Fruit fly (Drosophila melanogaster): ENCODE data around the gene Karl.

Karl gene

DNA sequence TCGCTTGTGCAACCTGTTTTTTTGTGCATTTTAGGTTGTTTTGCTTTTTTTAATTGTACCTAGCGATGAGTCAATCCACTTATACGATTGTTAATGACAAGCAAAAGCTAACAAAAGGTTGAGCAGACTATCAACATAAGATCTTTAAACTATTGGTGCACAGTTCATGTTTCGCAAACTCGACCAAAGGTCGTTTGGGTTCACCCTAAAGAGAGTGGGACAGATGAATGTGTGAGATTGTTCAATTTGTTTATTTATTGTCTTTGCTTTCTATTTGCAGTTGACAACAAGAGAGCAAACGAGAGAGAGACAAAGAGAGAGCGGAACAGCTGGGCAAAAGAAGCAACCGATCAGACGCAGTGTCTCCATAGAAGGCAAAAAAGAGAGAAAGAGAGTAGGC lies 35.8 kb downstream of the Karl start (continued):
- TF ChIP-seq fd64A (GFP tag; optimal IDR thresholded peaks at IDR 0.05) (peak; percentile 77), CG33557 (GFP tag; optimal IDR thresholded peaks at IDR 0.05) (peak; percentile 33), CG9215 (GFP tag; IDR thresholded peaks at IDR 0.05) (no peak), CG33213 (GFP tag; optimal IDR thresholded peaks at IDR 0.05) (peak; percentile 10), CG10654 (GFP tag; optimal IDR thresholded peaks at IDR 0.05) (peak; percentile 8), CG6689 (GFP tag; IDR thresholded peaks at IDR 0.05) (0 out of 2 replicates have a peak, but pooled peaks have one; percentile 21), tap (tag; optimal IDR thresholded peaks at IDR 0.05) (peak; percentile 41), Trl (optimal IDR thresholded peaks at IDR 0.05) (peak; percentile 51 to 74), Trl (GFP tag; optimal IDR thresholded peaks at IDR 0.05) (peak; percentile 4), Six4 (GFP tag; optimal IDR thresholded peaks at IDR 0.05) (peak; percentile 10), CG11456 (GFP tag; IDR thresholded peaks at IDR 0.05) (no peak), lov (optimal IDR thresholded peaks at IDR 0.05) (no peak), lov (GFP tag; IDR thresholded peaks at IDR 0.05) (no peak), Hr78 (GFP tag; optimal IDR thresholded peaks at IDR 0.05) (peak in 1 of 2 experiments; percentile 69), Hr3 (GFP tag; optimal IDR thresholded peaks at IDR 0.05) (no peak), CG11695 (GFP tag; IDR thresholded peaks at IDR 0.05) (0 out of 3 replicates have a peak, but pooled peaks have one; percentile 22), ranshi (GFP tag; IDR thresholded peaks at IDR 0.05) (peak; percentile 6; the same call in 1 of the 2 replicates), gsb-n (tag; optimal IDR thresholded peaks at IDR 0.05) (no peak), Mrtf (GFP tag; IDR thresholded peaks at IDR 0.05) (no peak), CG2875 (GFP tag; optimal IDR thresholded peaks at IDR 0.05) (peak; percentile 61), CG4730 (GFP tag; IDR thresholded peaks at IDR 0.05) (no peak), kah (GFP tag; optimal IDR thresholded peaks at IDR 0.05) (peak; percentile 24), MTF-1 (GFP tag; optimal IDR thresholded peaks at IDR 0.05; ENCODE audit: borderline replicate concordance) (peak; percentile 60), NC2β (GFP tag; optimal IDR thresholded peaks at IDR 0.05) (peak; percentile 43), nau (GFP tag; optimal IDR thresholded peaks at IDR 0.05) (no peak), CG6254 (GFP tag; optimal IDR thresholded peaks at IDR 0.05) (peak; percentile 51), CG34376 (GFP tag; optimal IDR thresholded peaks at IDR 0.05) (peak; percentile 4), Med (GFP tag) (peak; percentile 88), Spps (tag; optimal IDR thresholded peaks at IDR 0.05) (peak; percentile 27), Awh (GFP tag; IDR thresholded peaks at IDR 0.05) (0 out of 2 replicates have a peak, but pooled peaks have one; percentile 50), CG8924 (tag; optimal IDR thresholded peaks at IDR 0.05) (peak; percentile 15), CG3163 (GFP tag; optimal IDR thresholded peaks at IDR 0.05) (peak; percentile 34), CG2202 (tag; optimal IDR thresholded peaks at IDR 0.05) (peak; percentile 8), caup (GFP tag; optimal IDR thresholded peaks at IDR 0.05; ENCODE audit: severe bottlenecking) (no peak), CG12299 (tag; optimal IDR thresholded peaks at IDR 0.05) (no peak), CG13424 (tag; optimal IDR thresholded peaks at IDR 0.05) (peak; percentile 29), pum (GFP tag; optimal IDR thresholded peaks at IDR 0.05) (no peak), chif (GFP tag; optimal IDR thresholded peaks at IDR 0.05) (no peak), CG42726 (GFP tag; IDR thresholded peaks at IDR 0.05; ENCODE audit: partially characterized antibody) (no peak), HLHmδ (GFP tag; optimal IDR thresholded peaks at IDR 0.05) (peak; percentile 68), Chrac-16 (GFP tag; optimal IDR thresholded peaks at IDR 0.05) (no peak), vvl (GFP tag; IDR thresholded peaks at IDR 0.05) (peak; percentile 33; the same call in 1 of the 2 replicates), nerfin-1 (tag; optimal IDR thresholded peaks at IDR 0.05) (peak; percentile 27), hkb (optimal IDR thresholded peaks at IDR 0.05) (no peak), hkb (GFP tag; IDR thresholded peaks at IDR 0.05) (peak; percentile 51), CrebB (tag; optimal IDR thresholded peaks at IDR 0.05) (peak; percentile 32), CG4707 (GFP tag; optimal IDR thresholded peaks at IDR 0.05) (peak; percentile 80), CG14050 (GFP tag; IDR thresholded peaks at IDR 0.05) (no peak), ERR (GFP tag; optimal IDR thresholded peaks at IDR 0.05) (no peak), pros (GFP tag; optimal IDR thresholded peaks at IDR 0.05) (no peak), HLH3B (GFP tag; IDR thresholded peaks at IDR 0.05) (0 out of 2 replicates have a peak, but pooled peaks have one; percentile 21)
